Worm (Caenorhabditis elegans): ENCODE measurements around the gene T13B5.9.
"Not testable (repeated sequence)": the region's sequence is repeated elsewhere in the genome, so short reads cannot be mapped to it uniquely, and the experiment has no call there.

T13B5.9 gene

ce11 chrII:1054724-1055123 lies 49.6 kb downstream of the T13B5.9 start, which contains the start of gene K02E7.7:
Gene K02E7.7 (plus strand): TSS chrII:1055024.
- not testable (repeated sequence) for TF ChIP-seq snpc-4 (tag; optimal IDR thresholded peaks at IDR 0.05); hmg-1.1 (GFP tag; IDR thresholded peaks at IDR 0.05); lsy-2 (tag; optimal IDR thresholded peaks at IDR 0.05)
